Fruit fly (Drosophila melanogaster) whole organism, embryonic: ENCODE results near the gene CG34434.

Experiments used
- Abd-B ChIP-seq: fragments of 200-800 bp; sonication (Bioruptor generic); optimal IDR thresholded peaks from 2 replicates; lab custom pipeline; 2018; ENCODE audit warnings: missing biosample characterization, mild to moderate bottlenecking, missing genetic modification characterization, moderate library complexity
- Blimp-1 ChIP-seq: fragments of 200-800 bp; sonication (Bioruptor generic); optimal IDR thresholded peaks from 3 replicates; lab custom pipeline; 2018; ENCODE audit warnings: missing biosample characterization, missing genetic modification characterization, mild to moderate bottlenecking, moderate library complexity, missing genetic modification reagents
- CG1024 ChIP-seq: fragments of 200-800 bp; sonication (Bioruptor generic); IDR thresholded peaks from 2 replicates; pipeline ENCODE4 v1.3.6; 2022; ENCODE audit warnings: missing biosample characterization, missing genetic modification characterization
- CG10543 ChIP-seq: fragments of 200-800 bp; sonication (Bioruptor generic); optimal IDR thresholded peaks from 3 replicates; lab custom pipeline; 2017; ENCODE audit warnings: missing biosample characterization, mild to moderate bottlenecking, missing genetic modification characterization, moderate library complexity
- CG10979 ChIP-seq: fragments of 200-800 bp; sonication (Bioruptor generic); optimal IDR thresholded peaks from 2 replicates; lab custom pipeline; 2018; ENCODE audit warnings: missing biosample characterization, mild to moderate bottlenecking, missing genetic modification characterization, moderate library complexity
- CG11504 ChIP-seq: fragments of 200-800 bp; sonication (Bioruptor generic); optimal IDR thresholded peaks from 3 replicates; lab custom pipeline; 2019; ENCODE audit warnings: missing biosample characterization, mild to moderate bottlenecking, missing genetic modification characterization, moderate library complexity
- CG12071 ChIP-seq: fragments of 200-800 bp; sonication (Bioruptor generic); optimal IDR thresholded peaks from 3 replicates; lab custom pipeline; 2018; ENCODE audit warnings: missing biosample characterization, mild to moderate bottlenecking, missing genetic modification characterization
- CG12299 ChIP-seq: fragments of 200-800 bp; sonication (Bioruptor generic); optimal IDR thresholded peaks from 2 replicates; lab custom pipeline; 2018; ENCODE audit warnings: missing biosample characterization, mild to moderate bottlenecking, missing genetic modification characterization
- CG15073 ChIP-seq: fragments of 200-800 bp; sonication (Bioruptor generic); optimal IDR thresholded peaks from 2 replicates; lab custom pipeline; 2016; ENCODE audit warnings: missing biosample characterization, missing genetic modification characterization
- CG15269 ChIP-seq: fragments of 200-800 bp; sonication (Bioruptor generic); optimal IDR thresholded peaks from 2 replicates; lab custom pipeline; 2018; ENCODE audit warnings: missing biosample characterization, mild to moderate bottlenecking, missing genetic modification characterization, moderate library complexity
- CG17359 ChIP-seq: fragments of 200-800 bp; sonication (Bioruptor generic); optimal IDR thresholded peaks from 3 replicates; lab custom pipeline; 2018; ENCODE audit warnings: missing biosample characterization, mild to moderate bottlenecking, missing genetic modification characterization, moderate library complexity
- CG2712 ChIP-seq: fragments of 200-800 bp; optimal IDR thresholded peaks from 3 replicates; lab custom pipeline; 2019; ENCODE audit warnings: missing biosample characterization, mild to moderate bottlenecking, missing genetic modification characterization, moderate library complexity
- CG34376 ChIP-seq: fragments of 200-800 bp; sonication (Bioruptor generic); optimal IDR thresholded peaks from 2 replicates; lab custom pipeline; 2018; ENCODE audit warnings: missing biosample characterization, mild to moderate bottlenecking, missing genetic modification characterization
- CG3726 ChIP-seq: fragments of 200-800 bp; sonication (Bioruptor generic); IDR thresholded peaks from 3 replicates; pipeline ENCODE4, ENCODE4 v1.3.6; 2022; ENCODE audit warnings: missing biosample characterization, missing genetic modification characterization
- CG6689 ChIP-seq: fragments of 200-800 bp; sonication (Bioruptor generic); IDR thresholded peaks from 2 replicates; pipeline ENCODE4 v1.3.6; 2022; ENCODE audit warnings: missing biosample characterization, missing genetic modification characterization
- CG8765 ChIP-seq: fragments of 200-800 bp; sonication (Bioruptor generic); IDR thresholded peaks from 2 replicates; pipeline ENCODE4 v1.3.6; 2022; ENCODE audit warnings: missing biosample characterization, missing genetic modification characterization
- CG9609 ChIP-seq: fragments of 200-800 bp; sonication (Bioruptor generic); optimal IDR thresholded peaks from 3 replicates; lab custom pipeline; 2016; ENCODE audit warnings: missing biosample characterization, missing genetic modification characterization
- CG9727 ChIP-seq: fragments of 200-800 bp; sonication (Bioruptor generic); optimal IDR thresholded peaks from 3 replicates; lab custom pipeline; 2017; ENCODE audit warnings: missing biosample characterization, mild to moderate bottlenecking, missing genetic modification characterization
- CoRest ChIP-seq: fragments of 200-800 bp; sonication (Bioruptor generic); optimal IDR thresholded peaks from 3 replicates; lab custom pipeline; 2018; ENCODE audit warnings: missing biosample characterization, mild to moderate bottlenecking, missing genetic modification characterization, moderate library complexity
- D ChIP-seq, 2 experiments: fragments of 200-800 bp in 1 of 2; fragments of >200 bp in 1 of 2; sonication (Bioruptor generic) in 1 of 2; optimal IDR thresholded peaks; 2 replicates in 1 of 2; 3 replicates in 1 of 2; lab custom pipeline; 2017; ENCODE audit warnings: mild to moderate bottlenecking in 1 of 2, missing biosample characterization in 1 of 2, missing genetic modification characterization in 1 of 2, missing genetic modification reagents in 1 of 2
- D19A ChIP-seq: fragments of 200-800 bp; optimal IDR thresholded peaks from 3 replicates; lab custom pipeline; 2019; ENCODE audit warnings: missing biosample characterization, mild to moderate bottlenecking, missing genetic modification characterization, moderate library complexity
- Hr51 ChIP-seq, 2 experiments: fragments of 200-800 bp; sonication (Bioruptor generic); optimal IDR thresholded peaks; 2 replicates in 1 of 2; 3 replicates in 1 of 2; lab custom pipeline; 2016 to 2018; ENCODE audit warnings: missing biosample characterization in 2 of 2, missing genetic modification characterization in 2 of 2, mild to moderate bottlenecking in 1 of 2, moderate library complexity in 1 of 2
- Hsf ChIP-seq: fragments of 200-800 bp; sonication (Bioruptor generic); optimal IDR thresholded peaks from 3 replicates; lab custom pipeline; 2016; ENCODE audit warnings: missing biosample characterization, missing genetic modification characterization
- Max ChIP-seq: fragments of 200-800 bp; sonication (Bioruptor generic); optimal IDR thresholded peaks from 2 replicates; lab custom pipeline; 2016; ENCODE audit warnings: missing biosample characterization, mild to moderate bottlenecking, missing genetic modification characterization
- Oli ChIP-seq: fragments of 200-800 bp; sonication (Bioruptor generic); optimal IDR thresholded peaks from 2 replicates; lab custom pipeline; 2018; ENCODE audit warnings: missing biosample characterization, mild to moderate bottlenecking, missing genetic modification characterization, moderate library complexity
- Optix ChIP-seq: fragments of 200-800 bp; sonication (Bioruptor generic); IDR thresholded peaks from 3 replicates; pipeline ENCODE4 v1.3.6; 2022; ENCODE audit warnings: missing biosample characterization, missing genetic modification characterization
- Sox102F ChIP-seq: fragments of 200-800 bp; sonication (Bioruptor generic); optimal IDR thresholded peaks from 2 replicates; lab custom pipeline; 2018; ENCODE audit warnings: missing biosample characterization, mild to moderate bottlenecking, missing genetic modification characterization, moderate library complexity
- Sry-β ChIP-seq: fragments of 200-800 bp; sonication (Bioruptor generic); optimal IDR thresholded peaks from 2 replicates; lab custom pipeline; 2018; ENCODE audit warnings: missing biosample characterization, mild to moderate bottlenecking, missing genetic modification characterization, moderate library complexity
- Xbp1 ChIP-seq: fragments of 200-800 bp; sonication (Bioruptor generic); optimal IDR thresholded peaks from 3 replicates; lab custom pipeline; 2016; ENCODE audit warnings: missing biosample characterization, mild to moderate bottlenecking, missing genetic modification characterization
- cato ChIP-seq: fragments of 200-800 bp; sonication (Bioruptor generic); optimal IDR thresholded peaks from 2 replicates; lab custom pipeline; 2016; ENCODE audit warnings: missing biosample characterization, missing genetic modification characterization, borderline replicate concordance
- dati ChIP-seq: fragments of 200-800 bp; sonication (Bioruptor generic); IDR thresholded peaks from 2 replicates; pipeline ENCODE4 v1.3.6; 2022; ENCODE audit warnings: missing biosample characterization, missing genetic modification characterization
- dimm ChIP-seq: fragments of 200-800 bp; sonication (Bioruptor generic); IDR thresholded peaks from 2 replicates; pipeline ENCODE4 v1.3.6; 2022; ENCODE audit warnings: missing biosample characterization, missing genetic modification characterization
- exex ChIP-seq: fragments of 200-800 bp; sonication (Bioruptor generic); optimal IDR thresholded peaks from 4 replicates; lab custom pipeline; 2018; ENCODE audit warnings: missing biosample characterization, mild to moderate bottlenecking, missing genetic modification characterization, moderate library complexity
- gcm ChIP-seq: fragments of 200-800 bp; sonication (Bioruptor generic); optimal IDR thresholded peaks from 2 replicates; lab custom pipeline; 2019; ENCODE audit warnings: missing biosample characterization, mild to moderate bottlenecking, missing genetic modification characterization, moderate library complexity
- gro ChIP-seq: fragments of 200-800 bp; sonication (Bioruptor generic); optimal IDR thresholded peaks from 2 replicates; lab custom pipeline; 2016; ENCODE audit warnings: missing biosample characterization, missing genetic modification characterization
- her ChIP-seq: fragments of 200-800 bp; sonication (Bioruptor generic); optimal IDR thresholded peaks from 2 replicates; lab custom pipeline; 2016; ENCODE audit warnings: missing biosample characterization, missing genetic modification characterization
- hkb ChIP-seq, 2 experiments: fragments of 200-800 bp in 1 of 2; fragments of >200 bp in 1 of 2; sonication (Bioruptor generic) in 1 of 2; IDR thresholded peaks in 1 of 2; optimal IDR thresholded peaks in 1 of 2; 2 replicates each; pipeline versions ENCODE4 v1.3.6 to Lab custom; 2017 to 2022; ENCODE audit warnings: missing biosample characterization in 1 of 2, missing genetic modification characterization in 1 of 2
- ind ChIP-seq: fragments of 200-800 bp; sonication (Bioruptor generic); optimal IDR thresholded peaks from 3 replicates; lab custom pipeline; 2016; ENCODE audit warnings: missing biosample characterization, missing genetic modification characterization
- kni ChIP-seq: fragments of 200-800 bp; sonication (Bioruptor generic); optimal IDR thresholded peaks from 3 replicates; lab custom pipeline; 2017; ENCODE audit warnings: mild to moderate bottlenecking, missing biosample characterization, missing genetic modification reagents, missing genetic modification characterization
- org-1 ChIP-seq: fragments of 200-800 bp; sonication (Bioruptor generic); optimal IDR thresholded peaks from 2 replicates; lab custom pipeline; 2017; ENCODE audit warnings: missing biosample characterization, missing genetic modification characterization
- pho ChIP-seq: fragments of 200-800 bp; sonication (Bioruptor generic); optimal IDR thresholded peaks from 2 replicates; lab custom pipeline; 2016; ENCODE audit warnings: missing biosample characterization, missing genetic modification characterization
- pita ChIP-seq: fragments of 200-800 bp; sonication (Bioruptor generic); optimal IDR thresholded peaks from 2 replicates; lab custom pipeline; 2017; ENCODE audit warnings: missing biosample characterization, mild to moderate bottlenecking, missing genetic modification characterization
- psq ChIP-seq: fragments of 200-800 bp; sonication (Bioruptor generic); optimal IDR thresholded peaks from 2 replicates; lab custom pipeline; 2017; ENCODE audit warnings: missing biosample characterization, missing genetic modification characterization
- row ChIP-seq: fragments of 200-800 bp; sonication (Bioruptor generic); IDR thresholded peaks from 3 replicates; pipeline ENCODE4 v1.3.6; 2022; ENCODE audit warnings: missing biosample characterization, missing genetic modification characterization
- scrt ChIP-seq: fragments of 200-800 bp; sonication (Bioruptor generic); optimal IDR thresholded peaks from 2 replicates; lab custom pipeline; 2018; ENCODE audit warnings: missing biosample characterization, mild to moderate bottlenecking, missing genetic modification characterization, moderate library complexity
- sug ChIP-seq: fragments of 200-800 bp; optimal IDR thresholded peaks from 2 replicates; lab custom pipeline; 2019; ENCODE audit warnings: missing biosample characterization, mild to moderate bottlenecking, missing genetic modification characterization, moderate library complexity
- tio ChIP-seq: fragments of 200-800 bp; sonication (Bioruptor generic); optimal IDR thresholded peaks from 2 replicates; lab custom pipeline; 2017; ENCODE audit warnings: missing biosample characterization, missing genetic modification characterization, inconsistent platforms
- tll ChIP-seq, 2 experiments: fragments of 200-800 bp in 1 of 2; fragments of >200 bp in 1 of 2; sonication (Bioruptor generic) in 1 of 2; optimal IDR thresholded peaks; 2 replicates each; lab custom pipeline; 2017 to 2019; ENCODE audit warnings: missing biosample characterization in 2 of 2, missing genetic modification characterization in 2 of 2, mild to moderate bottlenecking in 1 of 2, moderate library complexity in 1 of 2
- vnd ChIP-seq: fragments of 200-800 bp; sonication (Bioruptor generic); IDR thresholded peaks from 3 replicates; pipeline ENCODE4 v1.3.6; 2022; ENCODE audit warnings: missing biosample characterization, missing genetic modification characterization; ENCODE audit not compliant: partially characterized antibody

Gene CG34434

DNA sequence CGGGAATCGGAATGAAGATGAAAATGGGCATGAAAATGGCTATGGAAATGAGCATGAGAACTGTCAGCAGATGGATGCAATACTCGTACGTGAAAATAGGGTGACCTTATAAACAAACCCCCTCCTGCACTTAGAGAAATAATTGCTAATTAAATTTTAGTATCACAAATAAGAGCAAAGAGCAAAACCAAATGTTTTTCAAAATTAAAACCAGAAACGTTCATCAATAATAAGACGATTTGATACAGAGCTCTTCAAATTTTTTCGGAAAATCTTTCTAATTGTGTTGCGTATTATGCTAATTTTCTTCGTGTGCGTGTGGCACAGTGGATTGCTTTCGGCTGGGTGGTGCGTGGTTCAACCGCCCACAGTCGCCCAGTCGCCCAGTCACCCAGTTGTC, 30.1 kb upstream of the CG34434 start (continued):
- no peak for TF ChIP-seq scrt (GFP tag; lab: Kevin White, UChicago)
- TF ChIP-seq Abd-B (GFP tag; lab: Kevin White, UChicago): no peak
- no peak for TF ChIP-seq dimm (GFP tag; lab: Robert Waterston, UW)
- no peak for TF ChIP-seq psq
- TF ChIP-seq D (optimal IDR thresholded peaks at IDR 0.05; lab: Kevin White, UChicago): no peak
- peak; percentile 34 for TF ChIP-seq D (GFP tag; optimal IDR thresholded peaks at IDR 0.05; lab: Kevin White, UChicago)
- TF ChIP-seq CG15269 (tag; lab: Kevin White, UChicago): peak; percentile 14
- TF ChIP-seq CoRest (tag; lab: Kevin White, UChicago): peak; percentile 17
- TF ChIP-seq dati (GFP tag; lab: Robert Waterston, UW): no peak
- TF ChIP-seq cato (GFP tag; lab: Kevin White, UChicago): no peak
- TF ChIP-seq CG6689 (GFP tag; lab: Robert Waterston, UW): no peak
- no peak for TF ChIP-seq CG3726 (GFP tag; lab: Robert Waterston, UW)
- peak; percentile 59 for TF ChIP-seq row (GFP tag; lab: Robert Waterston, UW)
- no peak for TF ChIP-seq Optix (GFP tag; lab: Robert Waterston, UW)
- TF ChIP-seq Sox102F: peak; percentile 30
- no peak for TF ChIP-seq CG10543 (GFP tag; lab: Kevin White, UChicago)
- no peak for TF ChIP-seq tll (GFP tag; optimal IDR thresholded peaks at IDR 0.05; lab: Kevin White, UChicago)
- no peak for TF ChIP-seq gro (GFP tag; lab: Kevin White, UChicago)
- no peak for TF ChIP-seq tio (GFP tag; lab: Kevin White, UChicago)
- TF ChIP-seq exex (tag; lab: Kevin White, UChicago): no peak
- TF ChIP-seq CG12299 (tag; lab: Kevin White, UChicago): no peak
- no peak for TF ChIP-seq pita (GFP tag; lab: Kevin White, UChicago)
- TF ChIP-seq Blimp-1: peak; percentile 44
- TF ChIP-seq CG10979 (tag; lab: Kevin White, UChicago): peak; percentile 61
- TF ChIP-seq gcm (GFP tag; lab: Kevin White, UChicago): no peak
- no peak for TF ChIP-seq sug (tag; lab: Kevin White, UChicago)
- peak; percentile 53 for TF ChIP-seq CG11504 (tag; lab: Kevin White, UChicago)
- peak; percentile 4 for TF ChIP-seq Oli (tag; lab: Kevin White, UChicago)
- no peak for TF ChIP-seq hkb (optimal IDR thresholded peaks at IDR 0.05; lab: Kevin White, UChicago)
- TF ChIP-seq hkb (GFP tag; IDR thresholded peaks at IDR 0.05; lab: Robert Waterston, UW): peak; percentile 10; the same call in 1 of the 2 replicates
- peak; percentile 14 for TF ChIP-seq ind
- TF ChIP-seq Xbp1 (GFP tag; lab: Kevin White, UChicago): peak; percentile 23
- no peak for TF ChIP-seq CG12071 (GFP tag; lab: Kevin White, UChicago)
- TF ChIP-seq vnd: no peak
- TF ChIP-seq D19A (tag; lab: Kevin White, UChicago): peak; percentile 25
- no peak for TF ChIP-seq Hsf (GFP tag; lab: Kevin White, UChicago)
- TF ChIP-seq Max (GFP tag; lab: Kevin White, UChicago): no peak
- 0 out of 2 replicates have a peak, but pooled peaks have one; percentile 4 for TF ChIP-seq CG1024
- TF ChIP-seq CG9727: peak; percentile 23
- no peak for TF ChIP-seq CG9609 (GFP tag; lab: Kevin White, UChicago)
- peak; percentile 41 for TF ChIP-seq CG2712 (tag; lab: Kevin White, UChicago)
- TF ChIP-seq CG34376: no peak
- no peak for TF ChIP-seq CG15073 (GFP tag; lab: Kevin White, UChicago)
- TF ChIP-seq Sry-β (GFP tag; lab: Kevin White, UChicago): no peak
- TF ChIP-seq her (GFP tag; lab: Kevin White, UChicago): no peak
- TF ChIP-seq CG17359: peak; percentile 43
- TF ChIP-seq Hr51 (GFP tag; optimal IDR thresholded peaks at IDR 0.05; lab: Kevin White, UChicago): peak in 1 of 2 experiments; percentile 4
- peak; percentile 1 for TF ChIP-seq org-1
- TF ChIP-seq pho (GFP tag; lab: Kevin White, UChicago): no peak
- TF ChIP-seq CG8765 (GFP tag; lab: Robert Waterston, UW): no peak
- TF ChIP-seq kni (GFP tag; lab: Kevin White, UChicago): no peak
